Fruit fly (Drosophila melanogaster) whole organism, prepupa: ENCODE results near the gene CG2157.

ENCODE experiments used
- CG1621 ChIP-seq: fragments of 200-800 bp; sonication (Bioruptor generic); optimal IDR thresholded peaks from 3 replicates; lab custom pipeline; 2018; ENCODE audit warnings: missing biosample characterization, mild to moderate bottlenecking, missing genetic modification characterization
- CG3919 ChIP-seq: fragments of 200-800 bp; sonication (Bioruptor generic); optimal IDR thresholded peaks from 3 replicates; lab custom pipeline; 2016; ENCODE audit warnings: missing biosample characterization, missing genetic modification characterization
- CG4318 ChIP-seq: fragments of 200-800 bp; sonication (Bioruptor generic); optimal IDR thresholded peaks from 3 replicates; lab custom pipeline; 2017; ENCODE audit warnings: missing biosample characterization, mild to moderate bottlenecking, missing genetic modification characterization
- CG6276 ChIP-seq: fragments of 200-800 bp; sonication (Bioruptor generic); optimal IDR thresholded peaks from 2 replicates; lab custom pipeline; 2017; ENCODE audit warnings: missing biosample characterization, mild to moderate bottlenecking, missing genetic modification characterization
- CG6808 ChIP-seq: fragments of 200-800 bp; sonication (Bioruptor generic); optimal IDR thresholded peaks from 3 replicates; lab custom pipeline; 2017; ENCODE audit warnings: missing biosample characterization, missing genetic modification characterization, mild to moderate bottlenecking, moderate library complexity, missing genetic modification reagents
- CG6854 ChIP-seq: fragments of 200-800 bp; sonication (Bioruptor generic); optimal IDR thresholded peaks from 2 replicates; lab custom pipeline; 2017; ENCODE audit warnings: missing biosample characterization, mild to moderate bottlenecking, missing genetic modification characterization
- Eip75B ChIP-seq: fragments of 200-800 bp; sonication (Bioruptor generic); optimal IDR thresholded peaks from 3 replicates; lab custom pipeline; 2016; ENCODE audit warnings: missing biosample characterization, missing genetic modification characterization
- Eip78C ChIP-seq: fragments of 200-800 bp; sonication (Bioruptor generic); peaks from one replicate; lab custom pipeline; 2016; ENCODE audit warnings: missing biosample characterization, missing genetic modification characterization
- Eip93F ChIP-seq: fragments of 200-800 bp; sonication (Bioruptor generic); optimal IDR thresholded peaks from 2 replicates; lab custom pipeline; 2016; ENCODE audit warnings: missing biosample characterization, mild to moderate bottlenecking, missing genetic modification characterization
- Gug ChIP-seq: fragments of 200-800 bp; sonication (Bioruptor generic); IDR thresholded peaks from 2 replicates; pipeline ENCODE4 v1.3.6; 2022; ENCODE audit warnings: missing biosample characterization, missing genetic modification characterization
- Hr39 ChIP-seq: fragments of 200-800 bp; sonication (Bioruptor generic); optimal IDR thresholded peaks from 2 replicates; lab custom pipeline; 2016; ENCODE audit warnings: missing biosample characterization, missing genetic modification characterization
- Hr4 ChIP-seq: fragments of 200-800 bp; sonication (Bioruptor generic); optimal IDR thresholded peaks from 3 replicates; lab custom pipeline; 2016; ENCODE audit warnings: missing biosample characterization, missing genetic modification characterization
- Met ChIP-seq: fragments of 200-800 bp; sonication (Bioruptor generic); optimal IDR thresholded peaks from 3 replicates; lab custom pipeline; 2016; ENCODE audit warnings: missing biosample characterization, missing genetic modification characterization
- Sox14 ChIP-seq: fragments of 200-800 bp; sonication (Bioruptor generic); optimal IDR thresholded peaks from 3 replicates; lab custom pipeline; 2016; ENCODE audit warnings: missing biosample characterization, missing genetic modification characterization
- fkh ChIP-seq: fragments of 200-800 bp; sonication (Bioruptor generic); optimal IDR thresholded peaks from 3 replicates; lab custom pipeline; 2017; ENCODE audit warnings: missing biosample characterization, mild to moderate bottlenecking, missing genetic modification characterization, moderate library complexity
- lz ChIP-seq: fragments of 200-800 bp; sonication (Bioruptor generic); optimal IDR thresholded peaks from 3 replicates; lab custom pipeline; 2016; ENCODE audit warnings: missing biosample characterization, missing genetic modification characterization
- spab ChIP-seq: fragments of 200-800 bp; sonication (Bioruptor generic); optimal IDR thresholded peaks from 2 replicates; lab custom pipeline; 2017; ENCODE audit warnings: missing biosample characterization, mild to moderate bottlenecking, missing genetic modification characterization, missing genetic modification reagents
- ss ChIP-seq, 2 experiments: fragments of 200-800 bp; sonication (Bioruptor generic); optimal IDR thresholded peaks; 2 replicates in 1 of 2; 3 replicates in 1 of 2; lab custom pipeline; 2017 to 2018; ENCODE audit warnings: mild to moderate bottlenecking in 2 of 2, missing biosample characterization in 2 of 2, missing genetic modification characterization in 2 of 2, moderate library complexity in 1 of 2

CG2157 gene

dm6 chrX:10905467-10905866 lies 36.4 kb downstream of the CG2157 start, which contains the start of gene CG43901:
TSS of gene CG43901 (plus strand) at chrX:10905767.
- TF ChIP-seq CG6854 (GFP tag; lab: Kevin White, UChicago) (no peak), Eip75B (no peak), spab (GFP tag; lab: Kevin White, UChicago) (no peak), CG1621 (tag; lab: Kevin White, UChicago) (no peak), Sox14 (no peak), Met (GFP tag; lab: Kevin White, UChicago) (no peak), CG6808 (no peak), lz (GFP tag; lab: Kevin White, UChicago) (no peak)

dm6 chrX:10906222-10906866 lies 37.3 kb downstream of the CG2157 start:
- TF ChIP-seq ss (GFP tag; optimal IDR thresholded peaks at IDR 0.05; lab: Kevin White, UChicago) (peak in 1 of 2 experiments; percentile 1), Hr39 (GFP tag; lab: Kevin White, UChicago) (no peak), Eip78C (GFP tag; lab: Kevin White, UChicago) (no peak), CG3919 (GFP tag; lab: Kevin White, UChicago) (no peak)

dm6 chrX:10912585-10912984 lies 43.5 kb downstream of the CG2157 start:
- TF ChIP-seq Hr4 (GFP tag; lab: Kevin White, UChicago) (no peak), Eip93F (no peak), fkh (no peak), CG4318 (no peak), CG6276 (GFP tag; lab: Kevin White, UChicago) (no peak), Gug (GFP tag; lab: Robert Waterston, UW) (no peak), ss (GFP tag; optimal IDR thresholded peaks at IDR 0.05; lab: Kevin White, UChicago) (no peak)
